Worm (Caenorhabditis elegans) whole organism, L4 larva: ENCODE measurements around the gene C16D2.1.

ENCODE experiments used
- F10B5.3 ChIP-seq: sonication (generic microtip); optimal IDR thresholded peaks from 2 replicates; lab custom pipeline; 2016; ENCODE audit warnings: mild to moderate bottlenecking, missing genetic modification characterization, missing compliant biosample characterization
- F49E8.2 ChIP-seq: sonication (generic microtip); optimal IDR thresholded peaks from 2 replicates; lab custom pipeline; 2016; ENCODE audit warnings: missing compliant biosample characterization, mild to moderate bottlenecking, missing genetic modification characterization, borderline replicate concordance
- T20F7.1 ChIP-seq: fragments of 200-800 bp; sonication (Bioruptor generic); optimal IDR thresholded peaks from 2 replicates; lab custom pipeline; 2018; ENCODE audit warnings: mild to moderate bottlenecking, missing genetic modification characterization, missing compliant biosample characterization
- Y5F2A.4 ChIP-seq: fragments of 200-800 bp; sonication (Bioruptor generic); optimal IDR thresholded peaks from 2 replicates; lab custom pipeline; 2018; ENCODE audit warnings: mild to moderate bottlenecking, missing genetic modification characterization, missing compliant biosample characterization
- aha-1 ChIP-seq: fragments of 150-350 bp; peaks from one replicate; lab custom pipeline; 2014; ENCODE audit warnings: missing biosample characterization, missing genetic modification characterization
- aly-2 ChIP-seq: sonication (generic microtip); optimal IDR thresholded peaks from 2 replicates; lab custom pipeline; 2018; ENCODE audit warnings: missing biosample characterization, missing genetic modification characterization
- ceh-20 ChIP-seq: fragments of 200-800 bp; sonication (Bioruptor generic); IDR thresholded peaks from 2 replicates; pipeline ENCODE4 v1.3.6; 2022; ENCODE audit warnings: missing genetic modification reagents, missing genetic modification characterization, missing compliant biosample characterization
- ceh-44 ChIP-seq: fragments of 200-800 bp; sonication (Bioruptor generic); IDR thresholded peaks from 2 replicates; pipeline ENCODE4 v1.3.6; 2022; ENCODE audit warnings: missing genetic modification reagents, missing genetic modification characterization, missing compliant biosample characterization
- ceh-62 ChIP-seq: sonication (generic microtip); optimal IDR thresholded peaks from 2 replicates; lab custom pipeline; 2017; ENCODE audit warnings: missing biosample characterization, missing genetic modification characterization
- daf-12 ChIP-seq: fragments of 150-350 bp; optimal IDR thresholded peaks from 2 replicates; lab custom pipeline; 2014; ENCODE audit warnings: missing biosample characterization, missing genetic modification reagents, missing genetic modification characterization
- daf-19 ChIP-seq: fragments of 200-800 bp; sonication (Bioruptor generic); conservative IDR thresholded peaks from 2 replicates; pipeline ENCODE4 v1.3.6; 2022; ENCODE audit warnings: missing genetic modification characterization, missing compliant biosample characterization
- dmd-8 ChIP-seq: fragments of 200-800 bp; sonication (Bioruptor generic); IDR thresholded peaks from 2 replicates; pipeline ENCODE4 v1.3.6; 2022; ENCODE audit warnings: missing genetic modification characterization, missing compliant biosample characterization
- dpl-1 ChIP-seq: fragments of 150-350 bp; optimal IDR thresholded peaks from 2 replicates; lab custom pipeline; 2014; ENCODE audit warnings: missing biosample characterization, missing genetic modification reagents, missing genetic modification characterization
- egl-27 ChIP-seq: sonication (generic microtip); optimal IDR thresholded peaks from 3 replicates; lab custom pipeline; 2017; ENCODE audit warnings: missing biosample characterization, missing genetic modification reagents, missing genetic modification characterization
- egl-43 ChIP-seq: fragments of 200-800 bp; sonication (Bioruptor generic); IDR thresholded peaks from 2 replicates; pipeline ENCODE4 v1.3.6; 2022; ENCODE audit warnings: missing genetic modification reagents, missing genetic modification characterization, missing compliant biosample characterization
- fkh-10 ChIP-seq: fragments of 150-350 bp; optimal IDR thresholded peaks from 2 replicates; lab custom pipeline; 2014; ENCODE audit warnings: missing biosample characterization, missing genetic modification reagents, missing genetic modification characterization
- fos-1 ChIP-seq: fragments of 150-350 bp; optimal IDR thresholded peaks from 2 replicates; lab custom pipeline; 2014; ENCODE audit warnings: missing biosample characterization, missing genetic modification characterization
- hlh-11 ChIP-seq: fragments of 200-800 bp; sonication (Bioruptor generic); optimal IDR thresholded peaks from 2 replicates; lab custom pipeline; 2018; ENCODE audit warnings: mild to moderate bottlenecking, missing genetic modification characterization, missing compliant biosample characterization
- hlh-30 ChIP-seq: sonication (generic microtip); optimal IDR thresholded peaks from 2 replicates; lab custom pipeline; 2017; ENCODE audit warnings: antibody characterized with exemption, mild to moderate bottlenecking, missing genetic modification characterization, missing compliant biosample characterization; ENCODE audit not compliant: insufficient read depth
- lim-7 ChIP-seq: fragments of 200-800 bp; sonication (Bioruptor generic); IDR thresholded peaks from 2 replicates; pipeline ENCODE4 v1.3.6; 2022; ENCODE audit warnings: missing genetic modification characterization, missing compliant biosample characterization
- lin-1 ChIP-seq: fragments of 200-800 bp; sonication (Bioruptor generic); IDR thresholded peaks from 2 replicates; pipeline ENCODE4 v1.3.6; 2022; ENCODE audit warnings: missing genetic modification reagents, missing genetic modification characterization, missing compliant biosample characterization
- lin-39 ChIP-seq: fragments of 150-350 bp; optimal IDR thresholded peaks from 2 replicates; lab custom pipeline; 2014; ENCODE audit warnings: missing biosample characterization, missing genetic modification reagents, missing genetic modification characterization
- lir-3 ChIP-seq: sonication (generic microtip); optimal IDR thresholded peaks from 2 replicates; lab custom pipeline; 2016; ENCODE audit warnings: mild to moderate bottlenecking, missing genetic modification characterization, missing compliant biosample characterization
- lsy-2 ChIP-seq, 2 experiments: fragments of 150-350 bp in 1 of 2; sonication (generic microtip) in 1 of 2; optimal IDR thresholded peaks; 2 replicates each; lab custom pipeline; 2014 to 2017; ENCODE audit warnings: missing biosample characterization in 2 of 2, missing genetic modification characterization in 2 of 2
- mdl-1 ChIP-seq, 2 experiments: fragments of 150-350 bp in 1 of 2; sonication (generic microtip) in 1 of 2; optimal IDR thresholded peaks; 2 replicates each; lab custom pipeline; 2014 to 2017; ENCODE audit warnings: missing biosample characterization in 2 of 2, missing genetic modification characterization in 2 of 2
- mdt-29 ChIP-seq: fragments of 200-800 bp; sonication (Bioruptor generic); IDR thresholded peaks from 2 replicates; pipeline ENCODE4 v1.3.6; 2022; ENCODE audit warnings: missing genetic modification reagents, missing genetic modification characterization, missing compliant biosample characterization
- mes-2 ChIP-seq: sonication (generic microtip); optimal IDR thresholded peaks from 2 replicates; lab custom pipeline; 2016; ENCODE audit warnings: missing genotype, mild to moderate bottlenecking, missing genetic modification characterization, missing compliant biosample characterization; ENCODE audit not compliant: poor library complexity, severe bottlenecking
- nhr-11 ChIP-seq: fragments of 150-350 bp; optimal IDR thresholded peaks from 2 replicates; lab custom pipeline; 2014; ENCODE audit warnings: missing biosample characterization, missing genetic modification characterization
- nhr-111 ChIP-seq: fragments of 200-800 bp; sonication (Bioruptor generic); optimal IDR thresholded peaks from 2 replicates; lab custom pipeline; 2018; ENCODE audit warnings: mild to moderate bottlenecking, missing genetic modification characterization, missing compliant biosample characterization
- nhr-25 ChIP-seq: sonication (generic microtip); optimal IDR thresholded peaks from 2 replicates; lab custom pipeline; 2017; ENCODE audit warnings: missing genetic modification characterization, mild to moderate bottlenecking, missing compliant biosample characterization, antibody characterized with exemption, moderate library complexity, borderline replicate concordance; ENCODE audit not compliant: insufficient read depth
- nhr-28 ChIP-seq: fragments of 150-350 bp; optimal IDR thresholded peaks from 2 replicates; lab custom pipeline; 2014; ENCODE audit warnings: missing biosample characterization, missing genetic modification characterization
- nhr-41 ChIP-seq: fragments of 200-800 bp; sonication (Bioruptor generic); IDR thresholded peaks from 2 replicates; pipeline ENCODE4 v1.3.6; 2022; ENCODE audit warnings: missing genetic modification reagents, missing genetic modification characterization, missing compliant biosample characterization
- nhr-48 ChIP-seq: sonication (generic microtip); optimal IDR thresholded peaks from 2 replicates; lab custom pipeline; 2016; ENCODE audit warnings: mild to moderate bottlenecking, missing genetic modification characterization, missing compliant biosample characterization
- nhr-76 ChIP-seq: fragments of 150-350 bp; optimal IDR thresholded peaks from 2 replicates; lab custom pipeline; 2014; ENCODE audit warnings: missing biosample characterization, missing genetic modification characterization
- nhr-77 ChIP-seq: fragments of 150-350 bp; optimal IDR thresholded peaks from 2 replicates; lab custom pipeline; 2014; ENCODE audit warnings: missing biosample characterization, missing genetic modification characterization
- pha-4 ChIP-seq, 2 experiments: fragments of 150-350 bp in 1 of 2; fragments of 200-800 bp in 1 of 2; sonication (Bioruptor generic) in 1 of 2; IDR thresholded peaks in 1 of 2; optimal IDR thresholded peaks in 1 of 2; 2 replicates each; pipeline versions ENCODE4 v1.3.6 to Lab custom; 2014 to 2022; ENCODE audit warnings: missing genetic modification characterization in 2 of 2, missing genetic modification reagents in 2 of 2, missing biosample characterization in 1 of 2, missing compliant biosample characterization in 1 of 2
- rbr-2 ChIP-seq: sonication (generic microtip); optimal IDR thresholded peaks from 2 replicates; lab custom pipeline; 2016; ENCODE audit warnings: missing genotype, missing genetic modification characterization, missing compliant biosample characterization
- saeg-2 ChIP-seq: fragments of 200-800 bp; sonication (Bioruptor generic); IDR thresholded peaks from 2 replicates; pipeline ENCODE4 v1.3.6; 2022; ENCODE audit warnings: missing genetic modification reagents, missing genetic modification characterization, missing compliant biosample characterization
- sdz-12 ChIP-seq: fragments of 200-800 bp; sonication (Bioruptor generic); optimal IDR thresholded peaks from 2 replicates; lab custom pipeline; 2018; ENCODE audit warnings: mild to moderate bottlenecking, missing genetic modification characterization, missing compliant biosample characterization
- set-16 ChIP-seq: fragments of 200-800 bp; sonication (Bioruptor generic); IDR thresholded peaks from 2 replicates; pipeline ENCODE4 v1.3.6; 2022; ENCODE audit warnings: missing genetic modification reagents, missing genetic modification characterization, missing compliant biosample characterization
- spr-1 ChIP-seq: sonication (generic microtip); optimal IDR thresholded peaks from 2 replicates; lab custom pipeline; 2016; ENCODE audit warnings: mild to moderate bottlenecking, missing genetic modification characterization, missing compliant biosample characterization
- tag-97 ChIP-seq: fragments of 200-800 bp; sonication (Bioruptor generic); IDR thresholded peaks from 2 replicates; pipeline ENCODE4 v1.3.6; 2022; ENCODE audit warnings: missing genetic modification characterization, missing compliant biosample characterization
- unc-39 ChIP-seq: sonication (generic microtip); optimal IDR thresholded peaks from 2 replicates; lab custom pipeline; 2017; ENCODE audit warnings: missing biosample characterization, missing genetic modification characterization
- vab-7 ChIP-seq: fragments of 200-800 bp; sonication (Bioruptor generic); IDR thresholded peaks from 2 replicates; pipeline ENCODE4 v1.3.6; 2022; ENCODE audit warnings: missing genetic modification reagents, missing genetic modification characterization, missing compliant biosample characterization
- zag-1 ChIP-seq: fragments of 150-350 bp; optimal IDR thresholded peaks from 2 replicates; lab custom pipeline; 2014; ENCODE audit warnings: missing biosample characterization, missing genetic modification characterization
- zfp-2 ChIP-seq: sonication (generic microtip); optimal IDR thresholded peaks from 2 replicates; lab custom pipeline; 2016; ENCODE audit warnings: mild to moderate bottlenecking, missing genetic modification characterization, missing compliant biosample characterization
- zip-11 ChIP-seq: fragments of 200-800 bp; sonication (Bioruptor generic); IDR thresholded peaks from 2 replicates; pipeline ENCODE4 v1.3.6; 2022; ENCODE audit warnings: missing genetic modification characterization, missing compliant biosample characterization
- ztf-11 ChIP-seq: fragments of 150-350 bp; optimal IDR thresholded peaks from 2 replicates; lab custom pipeline; 2014; ENCODE audit warnings: missing biosample characterization, missing genetic modification characterization

The C16D2.1 gene

DNA sequence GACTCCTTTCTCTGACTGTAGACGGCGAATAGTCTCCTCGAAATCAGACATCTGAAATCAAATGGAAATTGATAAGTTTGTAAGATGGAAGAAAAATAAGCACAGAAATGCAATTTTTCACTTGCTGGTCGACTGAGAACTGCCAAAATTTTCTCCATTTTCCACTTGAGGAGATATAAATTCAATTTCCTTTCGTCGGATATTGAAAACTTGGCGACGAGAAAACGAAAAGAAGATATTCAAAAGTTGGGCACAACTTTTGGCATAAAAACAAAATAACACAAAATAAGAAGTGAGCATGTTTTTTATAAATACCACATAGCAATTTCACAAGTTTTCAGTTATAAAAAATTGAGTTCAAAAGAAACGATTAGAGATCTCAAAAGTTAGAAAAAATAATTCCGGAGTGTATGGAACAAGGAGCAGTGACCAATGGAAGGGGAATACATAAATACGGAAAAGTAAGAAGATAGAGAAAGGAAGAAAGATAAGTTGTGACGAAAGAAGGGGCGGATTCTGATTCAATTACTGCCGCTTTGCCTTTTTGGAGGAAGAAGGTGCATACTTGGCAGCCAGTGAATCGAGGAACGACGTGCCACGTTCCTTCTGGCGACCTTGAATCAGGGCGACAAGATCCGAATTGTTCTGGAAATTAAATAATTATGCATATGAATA lies 24.2 kb upstream of the C16D2.1 start, which contains the start of gene dyrb-1:
dyrb-1 (minus strand) TSS at position 51 of the 675 bp plus-strand sequence.
- TF ChIP-seq ceh-20 (GFP tag; lab: Robert Waterston, UW) (no peak), egl-43 (GFP tag; lab: Robert Waterston, UW) (no peak), lin-1 (no peak), lir-3 (no peak), aly-2 (no peak), fkh-10 (GFP tag; lab: Kevin White, UChicago) (no peak), fos-1 (tag; lab: Kevin White, UChicago) (no peak), lin-39 (no peak)
- TF ChIP-seq, all 104 proteins: peak for 0

DNA sequence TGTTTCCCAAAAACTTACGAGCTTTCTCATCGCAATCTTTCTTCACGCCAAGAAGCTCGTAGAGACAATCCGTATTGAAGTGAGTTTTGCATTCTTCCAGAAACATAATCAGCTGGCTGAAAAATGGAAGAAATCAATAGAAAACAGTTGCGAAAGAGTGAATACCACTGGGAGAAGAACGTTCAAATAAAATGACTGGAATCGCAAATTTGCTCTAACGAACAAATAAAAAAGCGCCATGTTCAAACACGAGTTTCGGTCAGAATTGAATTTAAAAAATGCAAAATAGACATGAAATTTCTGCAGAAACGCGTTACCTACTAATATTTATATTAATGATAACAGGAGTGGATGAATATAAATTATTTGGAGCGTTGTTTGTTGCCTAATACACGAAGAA lies 23.0 kb upstream of the C16D2.1 start, which contains the start of gene dnj-23:
dnj-23 (minus strand) TSS at position 158 of the 400 bp plus-strand sequence.
- TF ChIP-seq nhr-77 (tag; lab: Kevin White, UChicago) (no peak), F10B5.3 (no peak), nhr-41 (GFP tag; lab: Robert Waterston, UW) (no peak), dpl-1 (GFP tag; lab: Kevin White, UChicago) (peak; percentile 74), ceh-44 (GFP tag; lab: Robert Waterston, UW) (no peak), fkh-10 (GFP tag; lab: Kevin White, UChicago) (no peak), mes-2 (tag; lab: Kevin White, UChicago) (peak; percentile 7), rbr-2 (no peak), egl-27 (no peak), ztf-11 (no peak), lsy-2 (tag; optimal IDR thresholded peaks at IDR 0.05; lab: Kevin White, UChicago) (peak in 1 of 2 experiments; percentile 36), mdl-1 (tag; optimal IDR thresholded peaks at IDR 0.05; lab: Kevin White, UChicago) (no peak), spr-1 (tag; lab: Kevin White, UChicago) (no peak), nhr-28 (tag; lab: Kevin White, UChicago) (no peak), nhr-76 (tag; lab: Kevin White, UChicago) (no peak), mdt-29 (no peak), Y5F2A.4 (no peak), unc-39 (tag; lab: Kevin White, UChicago) (no peak), lir-3 (no peak), nhr-111 (GFP tag; lab: Kevin White, UChicago) (no peak), zfp-2 (tag; lab: Kevin White, UChicago) (no peak), daf-19 (GFP tag; lab: Robert Waterston, UW) (no peak), tag-97 (GFP tag; lab: Robert Waterston, UW) (no peak), sdz-12 (no peak), T20F7.1 (peak; percentile 51), ceh-62 (tag; lab: Kevin White, UChicago) (no peak), lim-7 (GFP tag; lab: Robert Waterston, UW) (no peak), lin-1 (no peak), ceh-20 (GFP tag; lab: Robert Waterston, UW) (no peak), vab-7 (no peak), lin-39 (no peak), daf-12 (no peak), dmd-8 (no peak), F49E8.2 (tag; lab: Kevin White, UChicago) (no peak), nhr-25 (no peak), hlh-30 (tag; lab: Kevin White, UChicago) (peak; percentile 49), hlh-11 (tag; lab: Kevin White, UChicago) (no peak), zip-11 (GFP tag; lab: Robert Waterston, UW) (no peak), pha-4 (GFP tag; IDR thresholded peaks at IDR 0.05; lab: Robert Waterston, UW) (no peak), pha-4 (tag; optimal IDR thresholded peaks at IDR 0.05; lab: Kevin White, UChicago) (no peak), zag-1 (tag; lab: Kevin White, UChicago) (no peak), nhr-11 (tag; lab: Kevin White, UChicago) (no peak), nhr-48 (no peak), set-16 (GFP tag; lab: Robert Waterston, UW) (no peak), saeg-2 (GFP tag; lab: Robert Waterston, UW) (no peak), aha-1 (tag; lab: Kevin White, UChicago) (peak; percentile 85), aly-2 (no peak)
